Worm (Caenorhabditis elegans) whole organism, late embryonic: ENCODE measurements around the gene R07A4.4.

Experiments used
- C08G9.2 ChIP-seq: sonication (generic microtip); optimal IDR thresholded peaks from 2 replicates; lab custom pipeline; 2016; ENCODE audit warnings: mild to moderate bottlenecking, missing genetic modification characterization, moderate library complexity, missing compliant biosample characterization
- C38D4.7 ChIP-seq: fragments of 200-800 bp; sonication (Bioruptor generic); optimal IDR thresholded peaks from 2 replicates; lab custom pipeline; 2018; ENCODE audit warnings: mild to moderate bottlenecking, missing genetic modification characterization, moderate library complexity, missing compliant biosample characterization
- F13H6.1 ChIP-seq: sonication (generic microtip); optimal IDR thresholded peaks from 2 replicates; lab custom pipeline; 2016; ENCODE audit warnings: missing genetic modification characterization, missing compliant biosample characterization
- ceh-2 ChIP-seq: sonication (generic microtip); optimal IDR thresholded peaks from 2 replicates; lab custom pipeline; 2016; ENCODE audit warnings: missing genotype, missing genetic modification characterization, missing compliant biosample characterization
- ceh-24 ChIP-seq: sonication (generic microtip); optimal IDR thresholded peaks from 2 replicates; lab custom pipeline; 2016; ENCODE audit warnings: mild to moderate bottlenecking, missing genetic modification characterization, missing compliant biosample characterization
- ceh-30 ChIP-seq: fragments of 150-350 bp; optimal IDR thresholded peaks from 2 replicates; lab custom pipeline; 2014; ENCODE audit warnings: missing biosample characterization, missing genetic modification characterization
- ceh-31 ChIP-seq: sonication (generic microtip); optimal IDR thresholded peaks from 2 replicates; lab custom pipeline; 2016; ENCODE audit warnings: missing genetic modification characterization, missing compliant biosample characterization
- ceh-45 ChIP-seq: fragments of 200-800 bp; sonication (Bioruptor generic); IDR thresholded peaks from 2 replicates; pipeline ENCODE4 v1.3.6; 2022; ENCODE audit warnings: missing genetic modification reagents, missing genetic modification characterization, missing compliant biosample characterization
- ceh-48 ChIP-seq: sonication (generic microtip); optimal IDR thresholded peaks from 2 replicates; lab custom pipeline; 2016; ENCODE audit warnings: missing genetic modification characterization, inconsistent platforms, missing compliant biosample characterization
- ceh-6 ChIP-seq: fragments of 200-800 bp; sonication (Bioruptor generic); optimal IDR thresholded peaks from 2 replicates; lab custom pipeline; 2018; ENCODE audit warnings: mild to moderate bottlenecking, missing genetic modification characterization, missing compliant biosample characterization
- ceh-9 ChIP-seq: sonication (generic microtip); optimal IDR thresholded peaks from 2 replicates; lab custom pipeline; 2016; ENCODE audit warnings: mild to moderate bottlenecking, missing genetic modification characterization, inconsistent platforms, missing compliant biosample characterization
- dmd-4 ChIP-seq: sonication (generic microtip); optimal IDR thresholded peaks from 2 replicates; lab custom pipeline; 2016; ENCODE audit warnings: borderline replicate concordance, missing genetic modification characterization, missing compliant biosample characterization
- ets-4 ChIP-seq: sonication (generic microtip); optimal IDR thresholded peaks from 2 replicates; lab custom pipeline; 2016; ENCODE audit warnings: missing genetic modification characterization, missing compliant biosample characterization
- fax-1 ChIP-seq: sonication (generic microtip); optimal IDR thresholded peaks from 2 replicates; lab custom pipeline; 2016; ENCODE audit warnings: missing genotype, missing genetic modification characterization, missing compliant biosample characterization
- fkh-10 ChIP-seq: fragments of 150-350 bp; optimal IDR thresholded peaks from 2 replicates; lab custom pipeline; 2014; ENCODE audit warnings: missing biosample characterization, missing genetic modification reagents, missing genetic modification characterization
- fkh-6 ChIP-seq: sonication (generic microtip); optimal IDR thresholded peaks from 2 replicates; lab custom pipeline; 2016; ENCODE audit warnings: missing genetic modification characterization, missing compliant biosample characterization
- gmeb-2 ChIP-seq: sonication (generic microtip); optimal IDR thresholded peaks from 2 replicates; lab custom pipeline; 2016; ENCODE audit warnings: missing genetic modification characterization, inconsistent platforms, missing compliant biosample characterization
- hlh-30 ChIP-seq: sonication (generic microtip); optimal IDR thresholded peaks from 2 replicates; lab custom pipeline; 2017; ENCODE audit warnings: antibody characterized with exemption, missing genetic modification characterization, missing compliant biosample characterization; ENCODE audit not compliant: insufficient read depth
- hlh-6 ChIP-seq: sonication (generic microtip); optimal IDR thresholded peaks from 2 replicates; lab custom pipeline; 2016; ENCODE audit warnings: missing genotype, missing genetic modification characterization, missing compliant biosample characterization
- lin-11 ChIP-seq: fragments of 200-800 bp; sonication (Bioruptor generic); optimal IDR thresholded peaks from 2 replicates; lab custom pipeline; 2018; ENCODE audit warnings: mild to moderate bottlenecking, missing genetic modification characterization, missing compliant biosample characterization
- madf-2 ChIP-seq: sonication (generic microtip); optimal IDR thresholded peaks from 2 replicates; lab custom pipeline; 2017; ENCODE audit warnings: missing genetic modification characterization, missing compliant biosample characterization
- nfya-1 ChIP-seq: sonication (generic microtip); optimal IDR thresholded peaks from 2 replicates; lab custom pipeline; 2017; ENCODE audit warnings: missing genetic modification characterization, mild to moderate bottlenecking, missing compliant biosample characterization, antibody characterized with exemption, moderate library complexity
- nhr-11 ChIP-seq: fragments of 150-350 bp; optimal IDR thresholded peaks from 2 replicates; lab custom pipeline; 2014; ENCODE audit warnings: missing biosample characterization, missing genetic modification characterization
- pat-9 ChIP-seq: fragments of 200-800 bp; sonication (Bioruptor generic); optimal IDR thresholded peaks from 2 replicates; lab custom pipeline; 2018; ENCODE audit warnings: mild to moderate bottlenecking, missing genetic modification characterization, moderate library complexity, missing compliant biosample characterization
- pax-1 ChIP-seq: fragments of 150-350 bp; optimal IDR thresholded peaks from 2 replicates; lab custom pipeline; 2014; ENCODE audit warnings: missing biosample characterization, missing genetic modification characterization
- pha-2 ChIP-seq: sonication (generic microtip); optimal IDR thresholded peaks from 2 replicates; lab custom pipeline; 2017; ENCODE audit warnings: mild to moderate bottlenecking, missing genetic modification characterization, missing compliant biosample characterization
- pha-4 ChIP-seq: fragments of 150-350 bp; optimal IDR thresholded peaks from 2 replicates; lab custom pipeline; 2018; ENCODE audit warnings: missing biosample characterization, missing genetic modification reagents, missing genetic modification characterization
- pqm-1 ChIP-seq: sonication (generic microtip); optimal IDR thresholded peaks from 2 replicates; lab custom pipeline; 2016; ENCODE audit warnings: missing genetic modification characterization, missing compliant biosample characterization
- pros-1 ChIP-seq: fragments of 150-350 bp; optimal IDR thresholded peaks from 2 replicates; lab custom pipeline; 2014; ENCODE audit warnings: missing biosample characterization, missing genetic modification reagents, missing genetic modification characterization
- ref-2 ChIP-seq: sonication (generic microtip); optimal IDR thresholded peaks from 2 replicates; lab custom pipeline; 2016; ENCODE audit warnings: missing genetic modification characterization, missing compliant biosample characterization
- rnt-1 ChIP-seq: sonication (generic microtip); optimal IDR thresholded peaks from 2 replicates; lab custom pipeline; 2016; ENCODE audit warnings: missing genetic modification characterization, missing compliant biosample characterization
- sox-2 ChIP-seq: fragments of 200-800 bp; sonication (Bioruptor generic); IDR thresholded peaks from 2 replicates; pipeline ENCODE4 v1.3.6; 2022; ENCODE audit warnings: missing genetic modification reagents, missing genetic modification characterization, missing compliant biosample characterization
- sox-4 ChIP-seq: sonication (generic microtip); optimal IDR thresholded peaks from 2 replicates; lab custom pipeline; 2017; ENCODE audit warnings: mild to moderate bottlenecking, missing genetic modification characterization, inconsistent platforms, missing compliant biosample characterization
- tbx-2 ChIP-seq: sonication (generic microtip); optimal IDR thresholded peaks from 2 replicates; lab custom pipeline; 2016; ENCODE audit warnings: missing genetic modification characterization, missing compliant biosample characterization
- ttx-3 ChIP-seq: sonication (generic microtip); optimal IDR thresholded peaks from 2 replicates; lab custom pipeline; 2016; ENCODE audit warnings: missing genetic modification reagents, missing genetic modification characterization, missing compliant biosample characterization
- unc-42 ChIP-seq: sonication (generic microtip); optimal IDR thresholded peaks from 2 replicates; lab custom pipeline; 2016; ENCODE audit warnings: missing genotype, missing genetic modification characterization, missing compliant biosample characterization

Gene R07A4.4

DNA sequence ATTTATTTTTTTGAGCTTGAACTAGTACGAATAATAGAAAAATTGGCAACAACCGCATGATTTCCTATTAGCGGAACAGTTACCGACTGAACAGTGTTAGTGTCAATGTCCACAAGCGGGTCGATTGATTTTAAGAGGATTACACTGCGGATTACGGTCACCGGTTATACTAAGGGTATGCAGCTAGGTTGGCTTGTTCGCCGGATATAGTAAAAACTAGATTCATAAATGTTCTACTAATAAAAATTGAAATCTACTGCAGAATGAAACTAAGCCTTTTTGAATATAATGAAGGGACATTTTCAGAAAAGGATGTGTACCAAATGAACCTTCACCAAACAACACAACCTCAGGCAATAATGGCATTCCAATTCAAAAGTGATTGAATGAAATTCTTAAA is at the start of gene R07A4.4:
Gene R07A4.4, minus strand, starts transcription at position 101 of the 400 bp plus-strand sequence.
- TF ChIP-seq fkh-10 (GFP tag; lab: Kevin White, UChicago), result no peak
- TF ChIP-seq nfya-1 (tag; lab: Kevin White, UChicago), result no peak
- no peak for TF ChIP-seq hlh-30 (tag; lab: Kevin White, UChicago)
- no peak for TF ChIP-seq ceh-9 (tag; lab: Kevin White, UChicago)
- TF ChIP-seq sox-4 (tag; lab: Kevin White, UChicago), result no peak
- no peak for TF ChIP-seq pqm-1
- no peak for TF ChIP-seq nhr-11
- no peak for TF ChIP-seq pat-9 (tag; lab: Kevin White, UChicago)
- no peak for TF ChIP-seq pha-2
- no peak for TF ChIP-seq ceh-2 (tag; lab: Kevin White, UChicago)
- no peak for TF ChIP-seq C08G9.2 (tag; lab: Kevin White, UChicago)
- no peak for TF ChIP-seq F13H6.1
- no peak for TF ChIP-seq tbx-2 (tag; lab: Kevin White, UChicago)
- TF ChIP-seq rnt-1 (tag; lab: Kevin White, UChicago), result no peak
- TF ChIP-seq, all 69 proteins: peak for 0

DNA sequence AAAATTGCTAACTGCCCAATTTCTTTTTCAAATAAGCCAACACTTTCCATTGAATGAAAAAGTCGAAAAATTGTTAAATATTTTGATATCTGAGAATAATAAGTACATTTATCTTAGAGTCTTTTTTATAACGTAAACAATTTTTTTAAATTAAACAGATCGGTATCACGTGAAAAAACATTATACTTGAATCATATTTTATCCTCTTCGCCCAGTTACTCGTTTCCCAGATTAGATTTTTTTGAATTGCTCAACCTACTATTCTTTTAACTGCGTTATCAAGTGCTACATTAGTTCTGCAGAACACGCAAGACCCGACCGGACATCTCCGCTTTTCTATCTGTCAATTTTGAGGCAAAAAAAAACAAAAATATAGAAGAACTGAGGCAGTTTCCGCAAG is 46.9 kb upstream of the R07A4.4 start, which contains the start of gene F31B12.4:
Gene F31B12.4, plus strand, starts transcription at position 301 of the 400 bp plus-strand sequence.
- no peak for TF ChIP-seq ceh-6
- TF ChIP-seq F13H6.1, result no peak
- TF ChIP-seq ref-2 (tag; lab: Kevin White, UChicago), result no peak
- no peak for TF ChIP-seq fkh-6 (tag; lab: Kevin White, UChicago)
- no peak for TF ChIP-seq ceh-45 (GFP tag; lab: Robert Waterston, UW)
- TF ChIP-seq ceh-48 (tag; lab: Kevin White, UChicago), result no peak
- TF ChIP-seq hlh-6, result no peak
- no peak for TF ChIP-seq C08G9.2 (tag; lab: Kevin White, UChicago)
- TF ChIP-seq sox-2, result no peak
- TF ChIP-seq hlh-30 (tag; lab: Kevin White, UChicago), result no peak
- no peak for TF ChIP-seq madf-2
- TF ChIP-seq fax-1 (tag; lab: Kevin White, UChicago), result no peak
- no peak for TF ChIP-seq ttx-3 (tag; lab: Kevin White, UChicago)
- no peak for TF ChIP-seq lin-11 (tag; lab: Kevin White, UChicago)

DNA sequence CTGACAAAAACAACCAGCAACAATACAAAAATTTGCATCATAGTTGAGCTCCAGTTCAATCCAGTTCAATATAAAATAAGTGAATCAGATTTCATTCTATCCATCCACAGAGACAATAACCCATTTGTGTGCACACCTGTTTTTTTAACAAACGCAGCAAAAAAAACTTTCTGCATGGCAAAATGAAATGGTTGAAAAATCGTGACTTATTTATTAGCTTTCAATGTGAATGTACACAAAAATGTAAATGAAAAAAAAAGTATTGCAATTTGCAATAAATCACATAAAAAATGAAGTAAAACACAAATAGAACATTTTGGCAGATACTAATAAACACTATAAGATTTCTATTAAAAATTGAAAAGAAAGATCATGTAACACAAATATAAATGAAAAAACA is 37.1 kb upstream of the R07A4.4 start, which contains the start of gene T05A10.6:
Gene T05A10.6, minus strand, starts transcription at position 101 of the 400 bp plus-strand sequence.
- no peak for TF ChIP-seq ets-4 (tag; lab: Kevin White, UChicago)
- TF ChIP-seq dmd-4 (tag; lab: Kevin White, UChicago), result no peak
- no peak for TF ChIP-seq ceh-24 (tag; lab: Kevin White, UChicago)
- TF ChIP-seq C38D4.7 (GFP tag; lab: Kevin White, UChicago), result no peak
- TF ChIP-seq pha-4 (tag; lab: Kevin White, UChicago), result no peak
- no peak for TF ChIP-seq pax-1
- no peak for TF ChIP-seq ttx-3 (tag; lab: Kevin White, UChicago)
- no peak for TF ChIP-seq ceh-2 (tag; lab: Kevin White, UChicago)
- no peak for TF ChIP-seq fkh-6 (tag; lab: Kevin White, UChicago)
- no peak for TF ChIP-seq tbx-2 (tag; lab: Kevin White, UChicago)
- TF ChIP-seq pros-1 (tag; lab: Kevin White, UChicago), result no peak
- TF ChIP-seq, all 69 proteins: peak for 0

DNA sequence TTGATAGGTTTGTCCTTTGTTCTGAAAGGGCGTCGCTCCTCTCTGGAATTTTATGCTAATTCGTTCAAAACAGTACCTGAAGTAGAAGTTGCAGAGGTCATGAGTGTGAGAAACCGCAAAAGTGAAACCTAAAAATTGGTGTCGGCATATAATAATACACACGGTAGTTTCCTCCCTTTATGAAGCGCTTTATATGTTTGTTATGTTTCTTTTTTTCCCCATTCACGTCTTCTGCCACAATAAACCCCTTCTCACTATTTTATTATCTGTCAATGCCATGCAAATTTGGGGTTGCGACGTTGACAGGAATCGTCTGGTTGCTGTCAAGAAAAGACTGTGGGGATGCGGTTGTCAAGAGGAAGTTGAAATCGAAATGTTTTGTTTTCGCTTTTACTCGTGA is 34.9 kb upstream of the R07A4.4 start, which contains the start of gene vap-2:
Gene vap-2, minus strand, starts transcription at position 101 of the 400 bp plus-strand sequence.
- TF ChIP-seq lin-11 (tag; lab: Kevin White, UChicago) (no peak), ceh-31 (no peak), F13H6.1 (no peak), rnt-1 (tag; lab: Kevin White, UChicago) (no peak), nhr-11 (no peak), gmeb-2 (tag; lab: Kevin White, UChicago) (no peak), ceh-48 (tag; lab: Kevin White, UChicago) (no peak), sox-4 (tag; lab: Kevin White, UChicago) (no peak), pros-1 (tag; lab: Kevin White, UChicago) (no peak), sox-2 (no peak), unc-42 (no peak), ceh-30 (tag; lab: Kevin White, UChicago) (no peak), madf-2 (no peak), fkh-6 (tag; lab: Kevin White, UChicago) (no peak), hlh-6 (no peak)
